Worm (Caenorhabditis elegans): ENCODE data around the gene pigb-1.
A peak's percentile ranks its signal among the peaks of the same experiment; 100 is the strongest.

Gene pigb-1

DNA sequence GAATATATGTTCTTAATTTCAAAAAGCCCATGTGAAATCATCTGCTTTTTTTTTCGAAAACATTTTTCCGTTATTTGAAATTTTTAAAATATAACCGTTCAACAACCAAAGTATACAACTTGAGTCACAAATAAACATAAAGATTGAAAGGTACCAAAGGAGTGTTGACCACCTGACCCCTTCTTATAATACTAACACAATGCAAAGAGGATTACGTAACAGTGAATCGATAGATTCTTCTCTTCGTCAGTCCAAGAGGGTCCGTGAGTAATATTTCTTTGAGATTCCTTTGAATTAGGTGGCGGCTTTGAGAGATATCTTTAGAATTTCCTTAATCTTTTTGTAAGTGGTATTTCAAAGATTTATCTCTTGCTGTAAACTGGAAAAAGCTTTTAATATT lies 23.3 kb upstream of the pigb-1 start:
- TF ChIP-seq dmd-9 (GFP tag; IDR thresholded peaks at IDR 0.05) (no peak), aha-1 (tag) (peak; percentile 7)

DNA sequence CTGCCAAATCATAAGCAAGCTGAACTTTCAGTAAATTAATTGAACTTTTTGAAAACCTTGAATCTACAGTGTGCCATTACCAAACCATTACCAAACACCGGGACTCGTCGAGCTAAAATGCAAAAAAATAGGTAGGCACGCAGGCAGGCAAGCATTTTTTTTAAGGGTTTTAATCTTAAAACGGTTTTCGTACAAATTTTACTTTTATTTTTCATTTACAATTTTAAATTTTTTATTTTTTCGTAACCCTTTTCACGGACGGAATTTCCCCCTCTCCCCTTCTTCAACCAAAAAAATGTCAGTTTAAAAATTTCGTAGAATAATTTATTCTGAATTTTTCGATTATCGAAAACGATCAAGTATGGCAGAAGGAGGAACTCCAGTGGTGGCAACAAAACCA lies 21.5 kb upstream of the pigb-1 start, which contains the start of gene F59A6.2:
Gene F59A6.2 (plus strand): TSS at position 301 of the 400 bp plus-strand sequence.
- TF ChIP-seq Y5F2A.4 (GFP tag; optimal IDR thresholded peaks at IDR 0.05): no peak
- TF ChIP-seq hif-1 (tag; optimal IDR thresholded peaks at IDR 0.05): no peak
- TF ChIP-seq daf-16 (GFP tag; optimal IDR thresholded peaks at IDR 0.05): no peak
- no peak for TF ChIP-seq daf-16 (tag; optimal IDR thresholded peaks at IDR 0.05)
- TF ChIP-seq aha-1 (tag): peak; percentile 53
- TF ChIP-seq F10B5.3 (tag; optimal IDR thresholded peaks at IDR 0.05): no peak
- no peak for TF ChIP-seq nhr-48 (tag; optimal IDR thresholded peaks at IDR 0.05)

- TF ChIP-seq zfp-3 (GFP tag; conservative IDR thresholded peaks at IDR 0.05): no peak
- no peak for TF ChIP-seq snpc-1.2 (GFP tag; IDR thresholded peaks at IDR 0.05)
- TF ChIP-seq dmd-6 (GFP tag; IDR thresholded peaks at IDR 0.05): no peak
- no peak for TF ChIP-seq lsy-2 (tag; optimal IDR thresholded peaks at IDR 0.05)
- TF ChIP-seq ceh-20 (GFP tag; IDR thresholded peaks at IDR 0.05): no peak
- no peak for TF ChIP-seq ceh-32 (tag; optimal IDR thresholded peaks at IDR 0.05; ENCODE audit: poor library complexity)
- TF ChIP-seq T26A8.4 (GFP tag; IDR thresholded peaks at IDR 0.05): no peak
- no peak for TF ChIP-seq cey-2 (tag; optimal IDR thresholded peaks at IDR 0.05; ENCODE audit: borderline replicate concordance, insufficient read depth)
- TF ChIP-seq attf-4 (tag; optimal IDR thresholded peaks at IDR 0.05): no peak
- no peak for TF ChIP-seq zip-2 (tag; optimal IDR thresholded peaks at IDR 0.05)
- no peak for TF ChIP-seq dmd-8 (GFP tag; IDR thresholded peaks at IDR 0.05)
- TF ChIP-seq ztf-7 (tag; optimal IDR thresholded peaks at IDR 0.05): no peak
- TF ChIP-seq arid-1 (GFP tag; conservative IDR thresholded peaks at IDR 0.05): no peak
- TF ChIP-seq lin-29 (GFP tag; IDR thresholded peaks at IDR 0.05): no peak
- no peak for TF ChIP-seq Y5F2A.4 (GFP tag; optimal IDR thresholded peaks at IDR 0.05)
- TF ChIP-seq tra-1 (GFP tag; IDR thresholded peaks at IDR 0.05): no peak
- no peak for TF ChIP-seq madf-9 (GFP tag; conservative IDR thresholded peaks at IDR 0.05)
- TF ChIP-seq lir-3 (tag; optimal IDR thresholded peaks at IDR 0.05): no peak
These were observed 19.1 kb upstream of the pigb-1 start, which contains the start of gene F59A6.12 for ce11 chrII:5011978-5012377. F59A6.12 (minus strand) TSS chrII:5012078.

DNA sequence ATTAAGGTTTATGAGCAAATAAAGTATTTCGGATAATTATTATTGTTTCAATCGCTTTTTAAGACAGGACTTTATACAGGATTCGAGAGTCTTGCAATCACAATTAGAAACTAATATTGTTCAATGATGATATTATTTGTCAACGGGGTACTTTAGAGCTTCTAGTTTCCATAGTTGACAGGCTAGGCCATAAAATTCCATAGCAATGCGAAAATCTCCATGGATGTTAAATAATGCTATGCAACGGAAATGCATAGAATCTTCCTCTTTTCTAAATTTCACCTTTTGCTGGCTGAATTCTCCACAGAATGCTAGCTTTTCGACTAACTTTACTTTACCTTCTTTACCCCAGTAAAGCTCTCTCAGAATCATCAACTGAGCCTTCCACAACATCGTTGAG lies 15.2 kb upstream of the pigb-1 start, which contains the start of gene F59A6.3:
Gene F59A6.3 (plus strand): TSS at position 301 of the 400 bp plus-strand sequence.
- no peak for TF ChIP-seq duxl-1 (tag; optimal IDR thresholded peaks at IDR 0.05; ENCODE audit: poor library complexity)
- no peak for TF ChIP-seq F26F4.8 (GFP tag; conservative IDR thresholded peaks at IDR 0.05)
- TF ChIP-seq F37D6.2 (tag; optimal IDR thresholded peaks at IDR 0.05): no peak
- TF ChIP-seq lsy-2 (tag; optimal IDR thresholded peaks at IDR 0.05): no peak

ce11 chrII:5004781-5005180 lies 11.9 kb upstream of the pigb-1 start, which contains the start of gene F59A6.4:
F59A6.4 (plus strand) TSS chrII:5005081.
- TF ChIP-seq lim-7 (GFP tag; IDR thresholded peaks at IDR 0.05): no peak
- no peak for TF ChIP-seq ceh-28 (tag; optimal IDR thresholded peaks at IDR 0.05)
- no peak for TF ChIP-seq ceh-44 (GFP tag; IDR thresholded peaks at IDR 0.05)
- TF ChIP-seq dmd-6 (GFP tag; IDR thresholded peaks at IDR 0.05): no peak
- no peak for TF ChIP-seq ceh-20 (GFP tag; IDR thresholded peaks at IDR 0.05)
- TF ChIP-seq mep-1 (tag; optimal IDR thresholded peaks at IDR 0.05): no peak
- TF ChIP-seq F10B5.3 (tag; optimal IDR thresholded peaks at IDR 0.05): no peak
- TF ChIP-seq dpl-1 (GFP tag; optimal IDR thresholded peaks at IDR 0.05): no peak
- TF ChIP-seq dmd-9 (GFP tag; IDR thresholded peaks at IDR 0.05): no peak
- TF ChIP-seq lin-29 (GFP tag; IDR thresholded peaks at IDR 0.05): no peak
- TF ChIP-seq rbr-2 (tag; optimal IDR thresholded peaks at IDR 0.05): no peak
- TF ChIP-seq tra-1 (GFP tag; IDR thresholded peaks at IDR 0.05): no peak
